Worm (Caenorhabditis elegans): ENCODE results near the gene C14C10.10.

- TF ChIP-seq elt-2 (tag; optimal IDR thresholded peaks at IDR 0.05), result peak; percentile 89
- TF ChIP-seq nfya-1 (tag; optimal IDR thresholded peaks at IDR 0.05), result peak; percentile 49
- TF ChIP-seq unc-86 (tag; optimal IDR thresholded peaks at IDR 0.05), result peak; percentile 37
- peak; percentile 55 for TF ChIP-seq tbx-2 (tag; optimal IDR thresholded peaks at IDR 0.05)
- peak; percentile 64 for TF ChIP-seq gmeb-2 (tag; optimal IDR thresholded peaks at IDR 0.05)
- no peak for TF ChIP-seq sox-2 (GFP tag; IDR thresholded peaks at IDR 0.05)
These were observed 2.1 kb downstream of the C14C10.10 start for ce11 chrV:12596795-12597194.

All from whole organism, late embryonic.